Fruit fly (Drosophila melanogaster) S2 (cell line): ENCODE measurements around the gene PGRP-LF.

ENCODE experiments used
- CG8478 ChIP-seq: fragments of >200 bp; optimal IDR thresholded peaks from 2 replicates; lab custom pipeline; 2018
- CTCF ChIP-seq, 2 experiments: fragments of >200 bp; optimal IDR thresholded peaks; 2 replicates each; lab custom pipeline; 2018

- TF ChIP-seq CG8478 (lab: Kevin White, UChicago) (no peak), CTCF (optimal IDR thresholded peaks at IDR 0.05; lab: Kevin White, UChicago) (no peak)
These were observed 11.4 kb upstream of the PGRP-LF start for dm6 chr3L:9337942-9338468.
